Worm (Caenorhabditis elegans) whole organism, L3 larva: ENCODE measurements around the gene W01A11.1.
A peak's percentile ranks its signal among the peaks of the same experiment; 100 is the strongest.

ENCODE experiments used
- ama-1 ChIP-seq: fragments of 150-350 bp; optimal IDR thresholded peaks from 2 replicates; lab custom pipeline; 2018
- ceh-16 ChIP-seq: sonication (generic microtip); optimal IDR thresholded peaks from 2 replicates; lab custom pipeline; 2017; ENCODE audit warnings: missing biosample characterization, missing genetic modification characterization
- ceh-28 ChIP-seq: fragments of 150-350 bp; optimal IDR thresholded peaks from 2 replicates; lab custom pipeline; 2014; ENCODE audit warnings: missing biosample characterization, missing genetic modification reagents, missing genetic modification characterization
- ceh-9 ChIP-seq: sonication (generic microtip); optimal IDR thresholded peaks from 2 replicates; lab custom pipeline; 2018; ENCODE audit warnings: missing biosample characterization, missing genetic modification characterization
- egl-27 ChIP-seq: sonication (generic microtip); optimal IDR thresholded peaks from 4 replicates; lab custom pipeline; 2017; ENCODE audit warnings: missing biosample characterization, missing genetic modification reagents, missing genetic modification characterization
- egl-5 ChIP-seq: fragments of 150-350 bp; optimal IDR thresholded peaks from 2 replicates; lab custom pipeline; 2017; ENCODE audit warnings: missing biosample characterization, missing genetic modification reagents, missing genetic modification characterization, inconsistent platforms
- elt-1 ChIP-seq: fragments of 150-350 bp; optimal IDR thresholded peaks from 2 replicates; lab custom pipeline; 2014; ENCODE audit warnings: missing biosample characterization, missing genetic modification characterization
- elt-2 ChIP-seq: sonication (generic microtip); optimal IDR thresholded peaks from 2 replicates; lab custom pipeline; 2016; ENCODE audit warnings: missing genetic modification reagents, mild to moderate bottlenecking, missing genetic modification characterization, missing compliant biosample characterization
- elt-3 ChIP-seq, 3 experiments: fragments of 150-350 bp in 1 of 3; sonication (generic microtip) in 2 of 3; optimal IDR thresholded peaks; 2 replicates in 2 of 3; 4 replicates in 1 of 3; lab custom pipeline; 2014 to 2017; ENCODE audit warnings: missing biosample characterization in 3 of 3, missing genetic modification characterization in 3 of 3
- eor-1 ChIP-seq, 2 experiments: fragments of 150-350 bp; optimal IDR thresholded peaks; 2 replicates each; lab custom pipeline; 2014 to 2018; ENCODE audit warnings: missing biosample characterization in 2 of 2, missing genetic modification characterization in 2 of 2
- fkh-2 ChIP-seq: fragments of 150-350 bp; optimal IDR thresholded peaks from 2 replicates; lab custom pipeline; 2014; ENCODE audit warnings: missing biosample characterization, missing genetic modification reagents, missing genetic modification characterization
- hmg-11 ChIP-seq: sonication (generic microtip); optimal IDR thresholded peaks from 2 replicates; lab custom pipeline; 2016; ENCODE audit warnings: missing genetic modification characterization, missing compliant biosample characterization
- jun-1 ChIP-seq: fragments of 150-350 bp; optimal IDR thresholded peaks from 2 replicates; lab custom pipeline; 2014; ENCODE audit warnings: missing biosample characterization, missing genetic modification reagents, missing genetic modification characterization
- lsy-12 ChIP-seq: sonication (generic microtip); optimal IDR thresholded peaks from 2 replicates; lab custom pipeline; 2016; ENCODE audit warnings: mild to moderate bottlenecking, missing genetic modification characterization, missing compliant biosample characterization
- mml-1 ChIP-seq: fragments of 150-350 bp; sonication (generic microtip); optimal IDR thresholded peaks from 3 replicates; lab custom pipeline; 2014; ENCODE audit warnings: missing biosample characterization, missing genetic modification characterization
- nfya-1 ChIP-seq: sonication (generic microtip); optimal IDR thresholded peaks from 2 replicates; lab custom pipeline; 2017; ENCODE audit warnings: missing genetic modification characterization, mild to moderate bottlenecking, missing compliant biosample characterization, antibody characterized with exemption, moderate library complexity; ENCODE audit not compliant: insufficient read depth
- nhr-12 ChIP-seq: fragments of 150-350 bp; optimal IDR thresholded peaks from 2 replicates; lab custom pipeline; 2014; ENCODE audit warnings: missing biosample characterization, missing genetic modification characterization
- nhr-23 ChIP-seq: fragments of 150-350 bp; optimal IDR thresholded peaks from 2 replicates; lab custom pipeline; 2014; ENCODE audit warnings: missing biosample characterization, missing genetic modification reagents, missing genetic modification characterization
- nhr-237 ChIP-seq: fragments of 150-350 bp; optimal IDR thresholded peaks from 2 replicates; lab custom pipeline; 2014; ENCODE audit warnings: missing biosample characterization, missing genetic modification characterization
- nhr-25 ChIP-seq: sonication (generic microtip); optimal IDR thresholded peaks from 2 replicates; lab custom pipeline; 2017; ENCODE audit warnings: missing biosample characterization, missing genetic modification characterization
- nhr-28 ChIP-seq: fragments of 150-350 bp; optimal IDR thresholded peaks from 2 replicates; lab custom pipeline; 2014; ENCODE audit warnings: missing biosample characterization, missing genetic modification characterization
- nhr-43 ChIP-seq: sonication (generic microtip); optimal IDR thresholded peaks from 2 replicates; lab custom pipeline; 2016; ENCODE audit warnings: mild to moderate bottlenecking, missing genetic modification characterization, missing compliant biosample characterization; ENCODE audit not compliant: poor library complexity, severe bottlenecking
- nhr-67 ChIP-seq: fragments of 150-350 bp; optimal IDR thresholded peaks from 2 replicates; lab custom pipeline; 2014; ENCODE audit warnings: missing biosample characterization, missing genetic modification characterization
- nhr-76 ChIP-seq: fragments of 150-350 bp; sonication (generic microtip); optimal IDR thresholded peaks from 5 replicates; lab custom pipeline; 2014; ENCODE audit warnings: missing biosample characterization, missing genetic modification characterization
- nhr-77 ChIP-seq: fragments of 150-350 bp; optimal IDR thresholded peaks from 2 replicates; lab custom pipeline; 2014; ENCODE audit warnings: missing biosample characterization, missing genetic modification characterization
- pha-4 ChIP-seq: fragments of 150-350 bp; optimal IDR thresholded peaks from 2 replicates; lab custom pipeline; 2014; ENCODE audit warnings: missing biosample characterization, missing genetic modification reagents, missing genetic modification characterization
- pqm-1 ChIP-seq: fragments of 150-350 bp; optimal IDR thresholded peaks from 2 replicates; lab custom pipeline; 2017; ENCODE audit warnings: missing biosample characterization, missing genetic modification characterization, inconsistent platforms
- sea-2 ChIP-seq: fragments of 150-350 bp; sonication (generic microtip); optimal IDR thresholded peaks from 4 replicates; lab custom pipeline; 2014; ENCODE audit warnings: missing biosample characterization, missing genetic modification reagents, missing genetic modification characterization
- skn-1 ChIP-seq: fragments of 150-350 bp; optimal IDR thresholded peaks from 2 replicates; lab custom pipeline; 2014; ENCODE audit warnings: missing biosample characterization, missing genetic modification characterization
- tbx-2 ChIP-seq: sonication (generic microtip); optimal IDR thresholded peaks from 2 replicates; lab custom pipeline; 2016; ENCODE audit warnings: mild to moderate bottlenecking, missing genetic modification characterization, missing compliant biosample characterization
- unc-39 ChIP-seq: sonication (generic microtip); optimal IDR thresholded peaks from 4 replicates; lab custom pipeline; 2017; ENCODE audit warnings: missing biosample characterization, missing genetic modification characterization
- unc-62 ChIP-seq: fragments of 150-350 bp; sonication (generic microtip); optimal IDR thresholded peaks from 4 replicates; lab custom pipeline; 2014; ENCODE audit warnings: missing biosample characterization, missing genetic modification reagents, missing genetic modification characterization
- zag-1 ChIP-seq: fragments of 150-350 bp; optimal IDR thresholded peaks from 2 replicates; lab custom pipeline; 2014; ENCODE audit warnings: missing biosample characterization, missing genetic modification characterization
- ztf-11 ChIP-seq: fragments of 150-350 bp; optimal IDR thresholded peaks from 2 replicates; lab custom pipeline; 2014; ENCODE audit warnings: missing biosample characterization, missing genetic modification characterization

The W01A11.1 gene

DNA sequence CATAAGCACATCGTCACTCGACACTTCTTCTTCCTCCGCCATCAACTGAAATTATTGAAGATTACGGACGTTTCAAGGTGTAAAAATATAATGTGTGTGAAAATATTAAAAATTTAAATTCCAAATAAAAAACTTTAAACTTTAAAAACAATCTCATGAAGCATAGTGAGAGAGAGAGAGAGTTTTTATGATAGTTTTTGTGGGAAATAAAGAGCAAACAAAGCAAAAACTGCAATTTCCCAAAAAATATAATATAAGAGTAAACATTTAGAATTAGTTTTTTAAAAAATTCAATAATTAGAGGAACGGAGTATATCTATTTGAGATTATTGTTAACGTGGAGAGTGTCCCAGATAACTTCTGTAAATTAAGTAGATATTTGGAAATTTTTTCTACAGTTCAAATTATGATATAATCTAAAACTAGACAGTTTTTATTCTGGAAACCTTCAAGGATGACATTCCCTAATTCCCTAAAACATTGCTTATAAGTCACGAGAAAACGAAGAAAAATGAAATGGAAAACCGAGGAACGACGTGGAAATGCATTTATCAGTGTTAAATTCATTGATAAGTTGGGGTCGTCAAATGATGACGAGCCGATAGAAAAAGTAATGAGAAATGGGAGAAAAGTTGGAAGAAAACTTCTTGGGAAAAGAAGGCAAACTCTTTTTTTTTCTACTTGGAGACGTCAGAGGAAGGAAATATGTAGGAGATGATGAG, 47.6 kb downstream of the W01A11.1 start, which contains the start of gene dre-1:
Gene dre-1 (minus strand): TSS at position 51 of the 722 bp plus-strand sequence.
- TF ChIP-seq elt-3 (tag; optimal IDR thresholded peaks at IDR 0.05; lab: Kevin White, UChicago) (no peak), tbx-2 (no peak), pha-4 (peak; percentile 3), ceh-28 (no peak), elt-2 (tag; lab: Kevin White, UChicago) (peak; percentile 67), nhr-23 (no peak)

- TF ChIP-seq hmg-11, result no peak
- no peak for TF ChIP-seq ama-1 (lab: Kevin White, UChicago)
- TF ChIP-seq ceh-28, result no peak
- TF ChIP-seq nhr-76 (tag; lab: Kevin White, UChicago), result no peak
- TF ChIP-seq fkh-2 (tag; lab: Kevin White, UChicago), result no peak
- no peak for TF ChIP-seq mml-1 (tag; lab: Kevin White, UChicago)
- TF ChIP-seq tbx-2, result no peak
- no peak for TF ChIP-seq nhr-67 (tag; lab: Kevin White, UChicago)
Measured at ce11 chrV:6548309-6548708, 49.3 kb downstream of the W01A11.1 start.

DNA sequence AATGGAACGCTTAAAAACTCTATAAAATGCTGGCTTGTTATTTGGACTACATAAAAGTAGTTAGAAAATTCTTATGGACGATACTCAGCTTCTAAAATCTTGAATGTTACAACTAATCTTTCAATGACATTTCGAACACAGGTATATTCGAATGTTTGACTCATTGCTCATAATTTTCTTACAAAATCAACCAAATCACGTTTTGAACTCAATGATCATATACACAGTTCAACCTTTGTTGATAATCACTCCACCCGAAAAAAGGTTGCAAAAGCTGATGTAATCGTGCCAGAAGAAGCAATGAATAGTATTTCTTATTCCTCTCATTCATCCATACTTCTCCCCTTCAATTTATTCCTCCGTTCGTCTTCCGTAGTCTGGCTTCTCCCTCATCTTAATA, 50.1 kb downstream of the W01A11.1 start, which contains the start of gene K04A8.20:
Gene K04A8.20 (plus strand): TSS at position 301 of the 400 bp plus-strand sequence.
- TF ChIP-seq ceh-16 (tag; lab: Kevin White, UChicago) (no peak), skn-1 (tag; lab: Kevin White, UChicago) (no peak), nhr-25 (tag; lab: Kevin White, UChicago) (no peak), unc-62 (GFP tag; lab: Kevin White, UChicago) (no peak), elt-3 (tag; optimal IDR thresholded peaks at IDR 0.05; lab: Kevin White, UChicago) (no peak), ceh-9 (tag; lab: Kevin White, UChicago) (no peak), elt-1 (no peak), pha-4 (no peak), eor-1 (tag; optimal IDR thresholded peaks at IDR 0.05; lab: Kevin White, UChicago) (no peak), nfya-1 (no peak), nhr-28 (tag; lab: Kevin White, UChicago) (no peak), unc-39 (tag; lab: Kevin White, UChicago) (no peak), egl-5 (tag; lab: Kevin White, UChicago) (no peak), sea-2 (GFP tag; lab: Kevin White, UChicago) (no peak), jun-1 (tag; lab: Kevin White, UChicago) (no peak), nhr-237 (tag; lab: Kevin White, UChicago) (no peak), egl-27 (no peak), nhr-12 (no peak), elt-2 (tag; lab: Kevin White, UChicago) (no peak), nhr-77 (tag; lab: Kevin White, UChicago) (no peak)

DNA sequence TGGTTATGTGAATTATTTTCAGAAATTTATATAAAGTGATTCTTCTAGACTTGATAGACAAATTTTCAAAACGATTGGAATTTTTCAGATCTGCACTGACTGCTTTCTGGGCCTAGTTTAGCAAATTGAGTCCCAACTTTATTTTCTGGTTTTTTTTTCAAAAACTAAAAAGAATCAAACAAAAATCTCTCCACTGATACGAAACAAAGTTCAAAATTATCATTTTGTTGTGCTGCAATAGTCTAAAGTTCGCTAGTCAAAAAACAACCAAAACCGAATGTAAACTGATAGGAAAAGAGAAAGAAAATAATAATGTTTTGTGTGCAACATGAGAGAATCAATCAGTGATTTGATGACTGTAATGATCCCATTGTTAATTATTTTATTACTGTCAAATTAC, 50.8 kb downstream of the W01A11.1 start, which contains the start of gene lipl-4:
Gene lipl-4 (plus strand): TSS at position 301 of the 400 bp plus-strand sequence.
- no peak for TF ChIP-seq zag-1 (tag; lab: Kevin White, UChicago)
- no peak for TF ChIP-seq nhr-237 (tag; lab: Kevin White, UChicago)
- TF ChIP-seq pha-4, result peak; percentile 5
- TF ChIP-seq pqm-1 (tag; lab: Kevin White, UChicago), result peak; percentile 18
- TF ChIP-seq, all 47 proteins: peak for 2

- peak; percentile 12 for TF ChIP-seq nhr-23
- TF ChIP-seq pqm-1 (tag; lab: Kevin White, UChicago), result peak; percentile 5
- TF ChIP-seq elt-2 (tag; lab: Kevin White, UChicago), result peak; percentile 32
- TF ChIP-seq ceh-28, result no peak
- no peak for TF ChIP-seq nfya-1
- no peak for TF ChIP-seq nhr-237 (tag; lab: Kevin White, UChicago)
- no peak for TF ChIP-seq lsy-12 (tag; lab: Kevin White, UChicago)
- TF ChIP-seq mml-1 (tag; lab: Kevin White, UChicago), result no peak
- TF ChIP-seq nhr-43 (tag; lab: Kevin White, UChicago), result peak; percentile 47
- TF ChIP-seq ztf-11 (tag; lab: Kevin White, UChicago), result no peak
- peak; percentile 9 for TF ChIP-seq egl-27
- TF ChIP-seq pha-4, result peak; percentile 60
- TF ChIP-seq fkh-2 (tag; lab: Kevin White, UChicago), result no peak
Measured at ce11 chrV:6551707-6552390, 52.8 kb downstream of the W01A11.1 start, which contains the start of gene twk-10. twk-10 (plus strand) TSS chrV:6552340.
